Fruit fly (Drosophila melanogaster) whole organism, embryonic: ENCODE data around the gene CG3040.

ENCODE experiments used
- Ada2b ChIP-seq: fragments of 200-800 bp; sonication (Bioruptor generic); IDR thresholded peaks from 2 replicates; pipeline ENCODE4 v1.3.6; 2022; ENCODE audit warnings: missing biosample characterization, missing genetic modification characterization
- CG10543 ChIP-seq: fragments of 200-800 bp; sonication (Bioruptor generic); optimal IDR thresholded peaks from 3 replicates; lab custom pipeline; 2017; ENCODE audit warnings: missing biosample characterization, mild to moderate bottlenecking, missing genetic modification characterization, moderate library complexity
- CG12071 ChIP-seq: fragments of 200-800 bp; sonication (Bioruptor generic); optimal IDR thresholded peaks from 3 replicates; lab custom pipeline; 2018; ENCODE audit warnings: missing biosample characterization, mild to moderate bottlenecking, missing genetic modification characterization
- CG13775 ChIP-seq: fragments of 200-800 bp; sonication (Bioruptor generic); optimal IDR thresholded peaks from 3 replicates; lab custom pipeline; 2017; ENCODE audit warnings: missing biosample characterization, mild to moderate bottlenecking, missing genetic modification characterization
- CG13894 ChIP-seq: fragments of 200-800 bp; sonication (Bioruptor generic); optimal IDR thresholded peaks from 3 replicates; lab custom pipeline; 2018; ENCODE audit warnings: missing biosample characterization, mild to moderate bottlenecking, missing genetic modification characterization, moderate library complexity
- CG14965 ChIP-seq: fragments of 200-800 bp; sonication (Bioruptor generic); optimal IDR thresholded peaks from 2 replicates; lab custom pipeline; 2016; ENCODE audit warnings: missing biosample characterization, missing genetic modification characterization, borderline replicate concordance
- CG15011 ChIP-seq: fragments of 200-800 bp; sonication (Bioruptor generic); optimal IDR thresholded peaks from 3 replicates; lab custom pipeline; 2018; ENCODE audit warnings: missing biosample characterization, mild to moderate bottlenecking, missing genetic modification characterization
- CG15696 ChIP-seq: fragments of 200-800 bp; sonication (Bioruptor generic); optimal IDR thresholded peaks from 2 replicates; lab custom pipeline; 2019; ENCODE audit warnings: missing biosample characterization, mild to moderate bottlenecking, missing genetic modification characterization, moderate library complexity
- CG18262 ChIP-seq: fragments of 200-800 bp; optimal IDR thresholded peaks from 3 replicates; lab custom pipeline; 2019; ENCODE audit warnings: missing biosample characterization, mild to moderate bottlenecking, missing genetic modification characterization, moderate library complexity
- CG18764 ChIP-seq: fragments of 200-800 bp; sonication (Bioruptor generic); optimal IDR thresholded peaks from 3 replicates; lab custom pipeline; 2016; ENCODE audit warnings: missing biosample characterization, missing genetic modification characterization
- CG32532 ChIP-seq: fragments of 200-800 bp; sonication (Bioruptor generic); IDR thresholded peaks from 2 replicates; pipeline ENCODE4 v1.3.6; 2022; ENCODE audit warnings: missing biosample characterization, missing genetic modification characterization
- CG32767 ChIP-seq: fragments of 200-800 bp; sonication (Bioruptor generic); IDR thresholded peaks from 2 replicates; pipeline ENCODE4 v1.3.6; 2022; ENCODE audit warnings: missing biosample characterization, missing genetic modification characterization
- CG5245 ChIP-seq: fragments of 200-800 bp; sonication (Bioruptor generic); optimal IDR thresholded peaks from 3 replicates; lab custom pipeline; 2016; ENCODE audit warnings: missing biosample characterization, missing genetic modification characterization
- CG6254 ChIP-seq: fragments of 200-800 bp; sonication (Bioruptor generic); optimal IDR thresholded peaks from 3 replicates; lab custom pipeline; 2017; ENCODE audit warnings: mild to moderate bottlenecking, missing biosample characterization, missing genetic modification reagents, missing genetic modification characterization
- CG7839 ChIP-seq: fragments of 200-800 bp; sonication (Bioruptor generic); optimal IDR thresholded peaks from 3 replicates; lab custom pipeline; 2018; ENCODE audit warnings: missing biosample characterization, mild to moderate bottlenecking, missing genetic modification characterization, moderate library complexity
- CG7928 ChIP-seq: fragments of 200-800 bp; sonication (Bioruptor generic); optimal IDR thresholded peaks from 2 replicates; lab custom pipeline; 2017; ENCODE audit warnings: missing biosample characterization, mild to moderate bottlenecking, missing genetic modification characterization
- CG8388 ChIP-seq: fragments of 200-800 bp; sonication (Bioruptor generic); optimal IDR thresholded peaks from 2 replicates; lab custom pipeline; 2019; ENCODE audit warnings: missing biosample characterization, mild to moderate bottlenecking, missing genetic modification characterization, moderate library complexity
- CHES-1-like ChIP-seq: fragments of 200-800 bp; sonication (Bioruptor generic); optimal IDR thresholded peaks from 2 replicates; lab custom pipeline; 2016; ENCODE audit warnings: missing biosample characterization, missing genetic modification characterization
- ERR ChIP-seq: fragments of 200-800 bp; sonication (Bioruptor generic); optimal IDR thresholded peaks from 2 replicates; lab custom pipeline; 2016; ENCODE audit warnings: missing biosample characterization, missing genetic modification characterization
- Hr3 ChIP-seq: fragments of 200-800 bp; sonication (Bioruptor generic); optimal IDR thresholded peaks from 3 replicates; lab custom pipeline; 2016; ENCODE audit warnings: missing biosample characterization, missing genetic modification characterization
- Hr78 ChIP-seq, 2 experiments: fragments of 200-800 bp in 1 of 2; fragments of >200 bp in 1 of 2; sonication (Bioruptor generic) in 1 of 2; optimal IDR thresholded peaks; 2 replicates each; lab custom pipeline; 2017 to 2019; ENCODE audit warnings: missing biosample characterization in 2 of 2, missing genetic modification characterization in 2 of 2, mild to moderate bottlenecking in 1 of 2, moderate library complexity in 1 of 2
- Nf-YC ChIP-seq: fragments of 200-800 bp; optimal IDR thresholded peaks from 3 replicates; lab custom pipeline; 2019; ENCODE audit warnings: missing biosample characterization, mild to moderate bottlenecking, missing genetic modification characterization, moderate library complexity
- Ptx1 ChIP-seq: fragments of 200-800 bp; sonication (Bioruptor generic); IDR thresholded peaks from 2 replicates; pipeline ENCODE4 v1.3.6; 2022; ENCODE audit warnings: missing biosample characterization, missing genetic modification characterization
- Taf1 ChIP-seq: fragments of 200-800 bp; sonication (Bioruptor generic); IDR thresholded peaks from 2 replicates; pipeline ENCODE4 v1.3.6; 2022; ENCODE audit warnings: missing biosample characterization, missing genetic modification characterization
- Xrp1 ChIP-seq: fragments of 200-800 bp; sonication (Bioruptor generic); IDR thresholded peaks from 2 replicates; pipeline ENCODE4 v1.3.6; 2022; ENCODE audit warnings: missing biosample characterization, missing genetic modification characterization
- YL-1 ChIP-seq: fragments of 200-800 bp; sonication (Bioruptor generic); optimal IDR thresholded peaks from 3 replicates; lab custom pipeline; 2017; ENCODE audit warnings: missing biosample characterization, mild to moderate bottlenecking, missing genetic modification characterization
- abd-A ChIP-seq: fragments of 200-800 bp; sonication (Bioruptor generic); optimal IDR thresholded peaks from 3 replicates; lab custom pipeline; 2019; ENCODE audit warnings: missing biosample characterization, mild to moderate bottlenecking, missing genetic modification characterization, moderate library complexity
- ac ChIP-seq: fragments of 200-800 bp; sonication (Bioruptor generic); optimal IDR thresholded peaks from 3 replicates; lab custom pipeline; 2017; ENCODE audit warnings: missing biosample characterization, mild to moderate bottlenecking, missing genetic modification characterization
- bowl ChIP-seq: fragments of 200-800 bp; sonication (Bioruptor generic); IDR thresholded peaks from 2 replicates; pipeline ENCODE4 v1.3.6; 2022; ENCODE audit warnings: missing biosample characterization, missing genetic modification characterization
- chinmo ChIP-seq: fragments of 200-800 bp; sonication (Bioruptor generic); IDR thresholded peaks from 4 replicates; pipeline ENCODE4 v1.3.6; 2022; ENCODE audit warnings: missing biosample characterization, missing genetic modification characterization; ENCODE audit not compliant: partially characterized antibody
- chm ChIP-seq: fragments of 200-800 bp; sonication (Bioruptor generic); IDR thresholded peaks from 2 replicates; pipeline ENCODE4 v1.3.6; 2022; ENCODE audit warnings: missing biosample characterization, missing genetic modification characterization
- ci ChIP-seq: fragments of 200-800 bp; sonication (Bioruptor generic); IDR thresholded peaks from 3 replicates; pipeline ENCODE4 v1.3.6; 2022; ENCODE audit warnings: missing biosample characterization, missing genetic modification characterization
- ems ChIP-seq: fragments of 200-800 bp; sonication (Bioruptor generic); optimal IDR thresholded peaks from 3 replicates; lab custom pipeline; 2016; ENCODE audit warnings: missing biosample characterization, missing genetic modification characterization
- ewg ChIP-seq: fragments of 200-800 bp; sonication (Bioruptor generic); optimal IDR thresholded peaks from 3 replicates; lab custom pipeline; 2017; ENCODE audit warnings: mild to moderate bottlenecking, missing biosample characterization, missing genetic modification reagents, missing genetic modification characterization
- exex ChIP-seq: fragments of 200-800 bp; sonication (Bioruptor generic); optimal IDR thresholded peaks from 4 replicates; lab custom pipeline; 2018; ENCODE audit warnings: missing biosample characterization, mild to moderate bottlenecking, missing genetic modification characterization, moderate library complexity
- ftz-f1 ChIP-seq: fragments of 200-800 bp; sonication (Bioruptor generic); optimal IDR thresholded peaks from 2 replicates; lab custom pipeline; 2016; ENCODE audit warnings: missing biosample characterization, missing genetic modification characterization
- gcm ChIP-seq: fragments of 200-800 bp; sonication (Bioruptor generic); optimal IDR thresholded peaks from 2 replicates; lab custom pipeline; 2019; ENCODE audit warnings: missing biosample characterization, mild to moderate bottlenecking, missing genetic modification characterization, moderate library complexity
- ham ChIP-seq: fragments of 200-800 bp; sonication (Bioruptor generic); IDR thresholded peaks from 2 replicates; pipeline ENCODE4 v1.3.6; 2022; ENCODE audit warnings: missing biosample characterization, missing genetic modification characterization
- her ChIP-seq: fragments of 200-800 bp; sonication (Bioruptor generic); optimal IDR thresholded peaks from 2 replicates; lab custom pipeline; 2016; ENCODE audit warnings: missing biosample characterization, missing genetic modification characterization
- repo ChIP-seq: fragments of 200-800 bp; sonication (Bioruptor generic); optimal IDR thresholded peaks from 2 replicates; lab custom pipeline; 2016; ENCODE audit warnings: missing biosample characterization, missing genetic modification characterization
- sc ChIP-seq, 3 experiments: fragments of >200 bp in 2 of 3; fragments of 200-800 bp in 1 of 3; sonication (Bioruptor generic) in 1 of 3; optimal IDR thresholded peaks; 2 replicates in 2 of 3; 3 replicates in 1 of 3; lab custom pipeline; 2017; ENCODE audit warnings: mild to moderate bottlenecking in 1 of 3, missing biosample characterization in 1 of 3, missing genetic modification characterization in 1 of 3, missing genetic modification reagents in 1 of 3
- seq ChIP-seq: fragments of 200-800 bp; sonication (Bioruptor generic); IDR thresholded peaks from 2 replicates; pipeline ENCODE4 v1.3.6; 2022; ENCODE audit warnings: missing biosample characterization, missing genetic modification characterization
- tll ChIP-seq, 2 experiments: fragments of 200-800 bp in 1 of 2; fragments of >200 bp in 1 of 2; sonication (Bioruptor generic) in 1 of 2; optimal IDR thresholded peaks; 2 replicates each; lab custom pipeline; 2017 to 2019; ENCODE audit warnings: missing biosample characterization in 2 of 2, missing genetic modification characterization in 2 of 2, mild to moderate bottlenecking in 1 of 2, moderate library complexity in 1 of 2
- toy ChIP-seq: fragments of 200-800 bp; sonication (Bioruptor generic); IDR thresholded peaks from 2 replicates; pipeline ENCODE4 v1.3.6; 2022; ENCODE audit warnings: missing biosample characterization, missing genetic modification characterization
- trh ChIP-seq: fragments of 200-800 bp; sonication (Bioruptor generic); optimal IDR thresholded peaks from 2 replicates; lab custom pipeline; 2016; ENCODE audit warnings: missing biosample characterization, missing genetic modification characterization
- wor ChIP-seq: fragments of 200-800 bp; sonication (Bioruptor generic); IDR thresholded peaks from 2 replicates; pipeline ENCODE4 v1.3.6; 2022; ENCODE audit warnings: missing biosample characterization, missing genetic modification characterization
- z ChIP-seq: fragments of 200-800 bp; sonication (Bioruptor generic); IDR thresholded peaks from 3 replicates; pipeline ENCODE4 v1.3.6; 2022; ENCODE audit warnings: missing biosample characterization, missing genetic modification characterization

CG3040 gene

dm6 chrX:6985980-6986827 is 13.0 kb upstream of the CG3040 start, which contains the start of gene bou (continued):
- peak; percentile 19; the same call in 1 of the 2 replicates for TF ChIP-seq chm (GFP tag; lab: Robert Waterston, UW)
- no peak for TF ChIP-seq gcm (GFP tag; lab: Kevin White, UChicago)
- no peak for TF ChIP-seq sc (optimal IDR thresholded peaks at IDR 0.05; lab: Kevin White, UChicago)
- TF ChIP-seq sc (GFP tag; optimal IDR thresholded peaks at IDR 0.05; lab: Kevin White, UChicago), result no peak
- TF ChIP-seq CHES-1-like (GFP tag; lab: Kevin White, UChicago), result no peak
- no peak for TF ChIP-seq ham (GFP tag; lab: Robert Waterston, UW)
- TF ChIP-seq CG15011, result no peak
- no peak for TF ChIP-seq CG7928 (GFP tag; lab: Kevin White, UChicago)
- TF ChIP-seq CG12071 (GFP tag; lab: Kevin White, UChicago), result no peak
- no peak for TF ChIP-seq CG5245 (GFP tag; lab: Kevin White, UChicago)
- TF ChIP-seq ERR (GFP tag; lab: Kevin White, UChicago), result peak; percentile 14
- TF ChIP-seq CG18262 (tag; lab: Kevin White, UChicago), result no peak
- no peak for TF ChIP-seq seq (GFP tag; lab: Robert Waterston, UW)
- TF ChIP-seq abd-A, result no peak
- no peak for TF ChIP-seq Ptx1 (GFP tag; lab: Robert Waterston, UW)
- no peak for TF ChIP-seq ci (GFP tag; lab: Robert Waterston, UW)
- no peak for TF ChIP-seq CG14965 (GFP tag; lab: Kevin White, UChicago)
- no peak for TF ChIP-seq CG32767 (GFP tag; lab: Robert Waterston, UW)
- TF ChIP-seq Hr78 (GFP tag; optimal IDR thresholded peaks at IDR 0.05; lab: Kevin White, UChicago), result peak in 1 of 2 experiments; percentile 97
- TF ChIP-seq repo (GFP tag; lab: Kevin White, UChicago), result no peak
- TF ChIP-seq wor (GFP tag; lab: Robert Waterston, UW), result no peak
- no peak for TF ChIP-seq CG15696
- no peak for TF ChIP-seq bowl (GFP tag; lab: Robert Waterston, UW)
- TF ChIP-seq CG7839 (tag; lab: Kevin White, UChicago), result no peak
- no peak for TF ChIP-seq ftz-f1 (GFP tag; lab: Kevin White, UChicago)
- TF ChIP-seq exex (tag; lab: Kevin White, UChicago), result no peak
- TF ChIP-seq Nf-YC (tag; lab: Kevin White, UChicago), result no peak
- TF ChIP-seq trh, result no peak
- no peak for TF ChIP-seq Taf1 (GFP tag; lab: Robert Waterston, UW)
- TF ChIP-seq CG6254, result no peak
- peak; percentile 15; the same call in 1 of the 2 replicates for TF ChIP-seq CG32532 (GFP tag; lab: Robert Waterston, UW)
- TF ChIP-seq ewg (GFP tag; lab: Kevin White, UChicago), result no peak
- TF ChIP-seq CG10543 (GFP tag; lab: Kevin White, UChicago), result no peak
- TF ChIP-seq CG8388, result no peak
- TF ChIP-seq CG13894, result peak; percentile 55
- no peak for TF ChIP-seq ems (GFP tag; lab: Kevin White, UChicago)
- no peak for TF ChIP-seq Ada2b
- no peak for TF ChIP-seq her (GFP tag; lab: Kevin White, UChicago)
- 0 out of 4 replicates have a peak, but pooled peaks have one; percentile 21 for TF ChIP-seq chinmo (GFP tag; lab: Robert Waterston, UW)
- no peak for TF ChIP-seq Hr3
- TF ChIP-seq YL-1 (GFP tag; lab: Kevin White, UChicago), result no peak
- TF ChIP-seq tll (GFP tag; optimal IDR thresholded peaks at IDR 0.05; lab: Kevin White, UChicago), result peak in 1 of 2 experiments; percentile 57
- no peak for TF ChIP-seq Xrp1 (GFP tag; lab: Robert Waterston, UW)
- no peak for TF ChIP-seq CG13775
- no peak for TF ChIP-seq z (GFP tag; lab: Robert Waterston, UW)
- TF ChIP-seq toy (GFP tag; lab: Robert Waterston, UW), result no peak
- no peak for TF ChIP-seq ac (GFP tag; lab: Kevin White, UChicago)
- no peak for TF ChIP-seq CG18764 (GFP tag; lab: Kevin White, UChicago)
